Fruit fly (Drosophila melanogaster) whole organism, embryonic: ENCODE measurements around the gene nol.

ENCODE experiments used
- ATbp ChIP-seq: fragments of 200-800 bp; sonication (Bioruptor generic); optimal IDR thresholded peaks from 2 replicates; lab custom pipeline; 2017; ENCODE audit warnings: missing biosample characterization, mild to moderate bottlenecking, missing genetic modification characterization, missing genetic modification reagents
- Atf6 ChIP-seq: fragments of 200-800 bp; sonication (Bioruptor generic); IDR thresholded peaks from 2 replicates; pipeline ENCODE4 v1.3.6; 2022; ENCODE audit warnings: missing biosample characterization, missing genetic modification characterization
- CG10366 ChIP-seq: fragments of 200-800 bp; sonication (Bioruptor generic); IDR thresholded peaks from 2 replicates; pipeline ENCODE4 v1.3.6; 2022; ENCODE audit warnings: missing biosample characterization, missing genetic modification characterization
- CG12071 ChIP-seq: fragments of 200-800 bp; sonication (Bioruptor generic); optimal IDR thresholded peaks from 3 replicates; lab custom pipeline; 2018; ENCODE audit warnings: missing biosample characterization, mild to moderate bottlenecking, missing genetic modification characterization
- CG12104 ChIP-seq: fragments of 200-800 bp; sonication (Bioruptor generic); optimal IDR thresholded peaks from 3 replicates; lab custom pipeline; 2016; ENCODE audit warnings: missing biosample characterization, missing genetic modification characterization
- CG12155 ChIP-seq: fragments of 200-800 bp; sonication (Bioruptor generic); optimal IDR thresholded peaks from 3 replicates; lab custom pipeline; 2016; ENCODE audit warnings: missing biosample characterization, missing genetic modification characterization
- CG12299 ChIP-seq: fragments of 200-800 bp; sonication (Bioruptor generic); optimal IDR thresholded peaks from 2 replicates; lab custom pipeline; 2018; ENCODE audit warnings: missing biosample characterization, mild to moderate bottlenecking, missing genetic modification characterization
- CG14050 ChIP-seq: fragments of 200-800 bp; sonication (Bioruptor generic); IDR thresholded peaks from 3 replicates; pipeline ENCODE4 v1.3.6; 2022; ENCODE audit warnings: missing biosample characterization, missing genetic modification characterization
- CG14710 ChIP-seq: fragments of 200-800 bp; sonication (Bioruptor generic); optimal IDR thresholded peaks from 3 replicates; lab custom pipeline; 2019; ENCODE audit warnings: missing biosample characterization, mild to moderate bottlenecking, missing genetic modification characterization, moderate library complexity
- CG17186 ChIP-seq: fragments of 200-800 bp; sonication (Bioruptor generic); optimal IDR thresholded peaks from 3 replicates; lab custom pipeline; 2017; ENCODE audit warnings: missing biosample characterization, missing genetic modification reagents, missing genetic modification characterization
- CG18619 ChIP-seq: fragments of 200-800 bp; sonication (Bioruptor generic); optimal IDR thresholded peaks from 3 replicates; lab custom pipeline; 2017; ENCODE audit warnings: missing biosample characterization, mild to moderate bottlenecking, missing genetic modification characterization
- CG2129 ChIP-seq: fragments of 200-800 bp; sonication (Bioruptor generic); IDR thresholded peaks from 2 replicates; pipeline ENCODE4 v1.3.6; 2022; ENCODE audit warnings: missing biosample characterization, missing genetic modification characterization; ENCODE audit not compliant: partially characterized antibody
- CG32532 ChIP-seq: fragments of 200-800 bp; sonication (Bioruptor generic); IDR thresholded peaks from 2 replicates; pipeline ENCODE4 v1.3.6; 2022; ENCODE audit warnings: missing biosample characterization, missing genetic modification characterization
- CG43689 ChIP-seq: fragments of 200-800 bp; sonication (Bioruptor generic); IDR thresholded peaks from 2 replicates; pipeline ENCODE4 v1.3.6; 2022; ENCODE audit warnings: missing biosample characterization, missing genetic modification characterization
- CG6791 ChIP-seq: fragments of 200-800 bp; sonication (Bioruptor generic); IDR thresholded peaks from 3 replicates; pipeline ENCODE4 v1.3.6; 2022; ENCODE audit warnings: missing biosample characterization, missing genetic modification characterization; ENCODE audit not compliant: partially characterized antibody
- CG6813 ChIP-seq: fragments of 200-800 bp; sonication (Bioruptor generic); optimal IDR thresholded peaks from 2 replicates; lab custom pipeline; 2017; ENCODE audit warnings: missing biosample characterization, missing genetic modification characterization, mild to moderate bottlenecking, moderate library complexity, missing genetic modification reagents
- CG7372 ChIP-seq: fragments of 200-800 bp; sonication (Bioruptor generic); IDR thresholded peaks from 2 replicates; pipeline ENCODE4 v1.3.6; 2022; ENCODE audit warnings: missing biosample characterization, missing genetic modification characterization
- CG7745 ChIP-seq: fragments of 200-800 bp; sonication (Bioruptor generic); optimal IDR thresholded peaks from 2 replicates; lab custom pipeline; 2018; ENCODE audit warnings: missing biosample characterization, mild to moderate bottlenecking, missing genetic modification characterization, moderate library complexity
- CG8089 ChIP-seq: fragments of 200-800 bp; sonication (Bioruptor generic); optimal IDR thresholded peaks from 3 replicates; lab custom pipeline; 2016; ENCODE audit warnings: missing biosample characterization, missing genetic modification characterization
- CG8478 ChIP-seq: fragments of >200 bp; optimal IDR thresholded peaks from 2 replicates; lab custom pipeline; 2018
- CG9727 ChIP-seq: fragments of 200-800 bp; sonication (Bioruptor generic); optimal IDR thresholded peaks from 3 replicates; lab custom pipeline; 2017; ENCODE audit warnings: missing biosample characterization, mild to moderate bottlenecking, missing genetic modification characterization
- CTCF ChIP-seq: fragments of 200-800 bp; sonication (Bioruptor generic); optimal IDR thresholded peaks from 2 replicates; lab custom pipeline; 2017; ENCODE audit warnings: missing biosample characterization, mild to moderate bottlenecking, missing genetic modification characterization, moderate library complexity
- Dip3 ChIP-seq: fragments of 200-800 bp; sonication (Bioruptor generic); optimal IDR thresholded peaks from 3 replicates; lab custom pipeline; 2016; ENCODE audit warnings: missing biosample characterization, missing genetic modification characterization
- Dll ChIP-seq: fragments of 200-800 bp; sonication (Bioruptor generic); IDR thresholded peaks from 4 replicates; pipeline ENCODE4 v1.3.6; 2022; ENCODE audit warnings: missing biosample characterization, missing genetic modification characterization; ENCODE audit not compliant: partially characterized antibody
- Doc3 ChIP-seq: fragments of 200-800 bp; sonication (Bioruptor generic); IDR thresholded peaks from 3 replicates; pipeline ENCODE4 v1.3.6; 2022; ENCODE audit warnings: missing biosample characterization, missing genetic modification characterization; ENCODE audit not compliant: partially characterized antibody
- Elba2 ChIP-seq: fragments of 200-800 bp; sonication (Bioruptor generic); optimal IDR thresholded peaks from 3 replicates; lab custom pipeline; 2016; ENCODE audit warnings: missing biosample characterization, missing genetic modification characterization
- GATAe ChIP-seq: fragments of 200-800 bp; sonication (Bioruptor generic); conservative IDR thresholded peaks from 2 replicates; pipeline ENCODE4 v1.3.6; 2022; ENCODE audit warnings: missing biosample characterization, missing genetic modification characterization
- Lim3 ChIP-seq: fragments of 200-800 bp; sonication (Bioruptor generic); IDR thresholded peaks from 2 replicates; pipeline ENCODE4 v1.3.6; 2022; ENCODE audit warnings: missing biosample characterization, missing genetic modification characterization
- Myb ChIP-seq: fragments of 200-800 bp; sonication (Bioruptor generic); optimal IDR thresholded peaks from 2 replicates; lab custom pipeline; 2016; ENCODE audit warnings: missing biosample characterization, missing genetic modification characterization
- Ptx1 ChIP-seq: fragments of 200-800 bp; sonication (Bioruptor generic); IDR thresholded peaks from 2 replicates; pipeline ENCODE4 v1.3.6; 2022; ENCODE audit warnings: missing biosample characterization, missing genetic modification characterization
- Sin3A ChIP-seq: fragments of >200 bp; optimal IDR thresholded peaks from 2 replicates; lab custom pipeline; 2018
- abd-A ChIP-seq: fragments of 200-800 bp; sonication (Bioruptor generic); optimal IDR thresholded peaks from 3 replicates; lab custom pipeline; 2019; ENCODE audit warnings: missing biosample characterization, mild to moderate bottlenecking, missing genetic modification characterization, moderate library complexity
- ap ChIP-seq: fragments of 200-800 bp; sonication (Bioruptor generic); IDR thresholded peaks from 2 replicates; pipeline ENCODE4 v1.3.6; 2022; ENCODE audit warnings: missing biosample characterization, missing genetic modification characterization
- bcd ChIP-seq: fragments of 200-800 bp; sonication (Bioruptor generic); optimal IDR thresholded peaks from 2 replicates; lab custom pipeline; 2017; ENCODE audit warnings: missing biosample characterization, mild to moderate bottlenecking, missing genetic modification characterization
- bsh ChIP-seq, 2 experiments: fragments of 200-800 bp; sonication (Bioruptor generic); optimal IDR thresholded peaks; 2 replicates each; lab custom pipeline; 2017 to 2018; ENCODE audit warnings: mild to moderate bottlenecking in 2 of 2, missing biosample characterization in 2 of 2, missing genetic modification characterization in 2 of 2, moderate library complexity in 1 of 2
- cas ChIP-seq: fragments of 200-800 bp; sonication (Bioruptor generic); IDR thresholded peaks from 2 replicates; pipeline ENCODE4 v1.3.6; 2022; ENCODE audit warnings: missing biosample characterization, missing genetic modification characterization
- corto ChIP-seq: fragments of 200-800 bp; sonication (Bioruptor generic); optimal IDR thresholded peaks from 2 replicates; lab custom pipeline; 2016; ENCODE audit warnings: missing biosample characterization, mild to moderate bottlenecking, missing genetic modification characterization, moderate library complexity
- gt ChIP-seq: fragments of 200-800 bp; sonication (Bioruptor generic); IDR thresholded peaks from 2 replicates; pipeline ENCODE4 v1.3.6; 2022; ENCODE audit warnings: missing biosample characterization, missing genetic modification characterization
- ham ChIP-seq: fragments of 200-800 bp; sonication (Bioruptor generic); IDR thresholded peaks from 2 replicates; pipeline ENCODE4 v1.3.6; 2022; ENCODE audit warnings: missing biosample characterization, missing genetic modification characterization
- hb ChIP-seq: fragments of 200-800 bp; sonication (Bioruptor generic); IDR thresholded peaks from 3 replicates; pipeline ENCODE4 v1.3.6; 2022; ENCODE audit warnings: missing biosample characterization, missing genetic modification characterization; ENCODE audit not compliant: partially characterized antibody
- hbn ChIP-seq: fragments of 200-800 bp; sonication (Bioruptor generic); IDR thresholded peaks from 2 replicates; pipeline ENCODE4 v1.3.6; 2022; ENCODE audit warnings: missing biosample characterization, missing genetic modification characterization; ENCODE audit not compliant: partially characterized antibody
- kni ChIP-seq: fragments of 200-800 bp; sonication (Bioruptor generic); optimal IDR thresholded peaks from 3 replicates; lab custom pipeline; 2017; ENCODE audit warnings: mild to moderate bottlenecking, missing biosample characterization, missing genetic modification reagents, missing genetic modification characterization
- mld ChIP-seq: fragments of 200-800 bp; sonication (Bioruptor generic); IDR thresholded peaks from 3 replicates; pipeline ENCODE4 v1.3.6; 2022; ENCODE audit warnings: missing biosample characterization, missing genetic modification characterization; ENCODE audit not compliant: partially characterized antibody
- nom ChIP-seq: fragments of 200-800 bp; sonication (Bioruptor generic); optimal IDR thresholded peaks from 2 replicates; lab custom pipeline; 2017; ENCODE audit warnings: missing biosample characterization, missing genetic modification characterization, mild to moderate bottlenecking, moderate library complexity, missing genetic modification reagents
- pb ChIP-seq: fragments of 200-800 bp; sonication (Bioruptor generic); optimal IDR thresholded peaks from 3 replicates; lab custom pipeline; 2016; ENCODE audit warnings: missing biosample characterization, missing genetic modification characterization
- prd ChIP-seq, 3 experiments: fragments of >200 bp in 2 of 3; fragments of 200-800 bp in 1 of 3; sonication (Bioruptor generic) in 1 of 3; optimal IDR thresholded peaks in 2 of 3; IDR thresholded peaks in 1 of 3; 2 replicates in 2 of 3; 3 replicates in 1 of 3; pipeline versions ENCODE4 v1.3.6 to Lab custom; 2017 to 2022; ENCODE audit warnings: missing biosample characterization in 1 of 3, missing genetic modification characterization in 1 of 3
- sens-2 ChIP-seq: fragments of 200-800 bp; sonication (Bioruptor generic); IDR thresholded peaks from 2 replicates; pipeline ENCODE4 v1.3.6; 2022; ENCODE audit warnings: missing biosample characterization, missing genetic modification characterization
- tap ChIP-seq: fragments of 200-800 bp; optimal IDR thresholded peaks from 3 replicates; lab custom pipeline; 2019; ENCODE audit warnings: missing biosample characterization, mild to moderate bottlenecking, missing genetic modification characterization, moderate library complexity
- tup ChIP-seq: fragments of 200-800 bp; sonication (Bioruptor generic); optimal IDR thresholded peaks from 2 replicates; lab custom pipeline; 2016; ENCODE audit warnings: missing biosample characterization, mild to moderate bottlenecking, missing genetic modification characterization, moderate library complexity
- zf30C ChIP-seq: fragments of 200-800 bp; sonication (Bioruptor generic); optimal IDR thresholded peaks from 3 replicates; lab custom pipeline; 2018; ENCODE audit warnings: missing biosample characterization, mild to moderate bottlenecking, missing genetic modification characterization

The nol gene

dm6 chr3L:11091943-11092609 is 38.6 kb upstream of the nol start (continued):
- peak; percentile 57 for TF ChIP-seq CG12155 (GFP tag; lab: Kevin White, UChicago)
- TF ChIP-seq CG18619 (GFP tag; lab: Kevin White, UChicago) = peak; percentile 22
- TF ChIP-seq CG7372 = no peak
- no peak for TF ChIP-seq ham (GFP tag; lab: Robert Waterston, UW)
- no peak for TF ChIP-seq prd (optimal IDR thresholded peaks at IDR 0.05; lab: Kevin White, UChicago)
- TF ChIP-seq prd (GFP tag; IDR thresholded peaks at IDR 0.05; lab: Robert Waterston, UW) = peak; percentile 52
- TF ChIP-seq tup (GFP tag; lab: Kevin White, UChicago) = no peak
- no peak for TF ChIP-seq Sin3A (lab: Kevin White, UChicago)
- peak; percentile 27 for TF ChIP-seq CG17186 (GFP tag; lab: Kevin White, UChicago)
- peak; percentile 47 for TF ChIP-seq corto (GFP tag; lab: Kevin White, UChicago)
- no peak for TF ChIP-seq abd-A (tag; lab: Kevin White, UChicago)
- TF ChIP-seq hb (GFP tag; lab: Robert Waterston, UW) = no peak
- TF ChIP-seq CG12071 (GFP tag; lab: Kevin White, UChicago) = no peak
- no peak for TF ChIP-seq ATbp
- no peak for TF ChIP-seq sens-2 (GFP tag; lab: Robert Waterston, UW)
- TF ChIP-seq gt (GFP tag; lab: Robert Waterston, UW) = no peak
- no peak for TF ChIP-seq zf30C (GFP tag; lab: Kevin White, UChicago)
- no peak for TF ChIP-seq CG2129 (GFP tag; lab: Robert Waterston, UW)
- TF ChIP-seq bcd (GFP tag; lab: Kevin White, UChicago) = peak; percentile 43
- TF ChIP-seq CG9727 (GFP tag; lab: Kevin White, UChicago) = peak; percentile 47
- TF ChIP-seq Lim3 (GFP tag; lab: Robert Waterston, UW) = no peak
- TF ChIP-seq CG12299 (tag; lab: Kevin White, UChicago) = no peak
- TF ChIP-seq pb (GFP tag; lab: Kevin White, UChicago) = peak; percentile 20
- 0 out of 2 replicates have a peak, but pooled peaks have one; percentile 43 for TF ChIP-seq CG32532 (GFP tag; lab: Robert Waterston, UW)
- TF ChIP-seq GATAe (GFP tag; lab: Robert Waterston, UW) = no peak
- no peak for TF ChIP-seq CG43689 (GFP tag; lab: Robert Waterston, UW)
- TF ChIP-seq CTCF (GFP tag; lab: Kevin White, UChicago) = no peak
- peak; percentile 48 for TF ChIP-seq Dip3 (GFP tag; lab: Kevin White, UChicago)
- peak; percentile 64 for TF ChIP-seq Myb (GFP tag; lab: Kevin White, UChicago)
- TF ChIP-seq Atf6 = peak; percentile 41; the same call in 1 of the 2 replicates
- TF ChIP-seq mld (GFP tag; lab: Robert Waterston, UW) = no peak
- TF ChIP-seq CG7745 (tag; lab: Kevin White, UChicago) = no peak
- no peak for TF ChIP-seq tap (tag; lab: Kevin White, UChicago)
- peak; percentile 37; the same call in 1 of the 3 replicates for TF ChIP-seq CG6791
- no peak for TF ChIP-seq CG10366 (GFP tag; lab: Robert Waterston, UW)
- TF ChIP-seq CG8089 (GFP tag; lab: Kevin White, UChicago) = peak; percentile 34
- TF ChIP-seq cas (GFP tag; lab: Robert Waterston, UW) = no peak
- TF ChIP-seq kni = peak; percentile 79
- no peak; the same call in 1 of the 2 replicates for TF ChIP-seq hbn (GFP tag; lab: Robert Waterston, UW)
- peak; percentile 27 for TF ChIP-seq Elba2 (GFP tag; lab: Kevin White, UChicago)
- no peak for TF ChIP-seq Doc3 (GFP tag; lab: Robert Waterston, UW)
- no peak for TF ChIP-seq ap
- no peak for TF ChIP-seq CG12104 (GFP tag; lab: Kevin White, UChicago)
- TF ChIP-seq CG8478 (lab: Kevin White, UChicago) = no peak
- TF ChIP-seq CG14710 (tag; lab: Kevin White, UChicago) = peak; percentile 18
- no peak for TF ChIP-seq CG14050
- TF ChIP-seq Dll (GFP tag; lab: Robert Waterston, UW) = no peak
- peak; percentile 30; the same call in 1 of the 2 replicates for TF ChIP-seq Ptx1 (GFP tag; lab: Robert Waterston, UW)
- peak in 1 of 2 experiments; percentile 34 for TF ChIP-seq bsh (GFP tag; optimal IDR thresholded peaks at IDR 0.05; lab: Kevin White, UChicago)
- TF ChIP-seq nom (GFP tag; lab: Kevin White, UChicago) = peak; percentile 59
- peak; percentile 27 for TF ChIP-seq CG6813 (GFP tag; lab: Kevin White, UChicago)
